Fruit fly (Drosophila melanogaster): Measurements from ENCODE around the gene Or10a.

The Or10a gene

dm6 chrX:11441829-11442634 lies 24.8 kb upstream of the Or10a start, which contains the start of gene Sk1 (continued):
- no peak for TF ChIP-seq MESR4 (GFP tag; optimal IDR thresholded peaks at IDR 0.05)
- 0 out of 3 replicates have a peak, but pooled peaks have one; percentile 18 for TF ChIP-seq CG11695 (GFP tag; IDR thresholded peaks at IDR 0.05)
- no peak for TF ChIP-seq CG7928 (GFP tag; optimal IDR thresholded peaks at IDR 0.05)
- 0 out of 3 replicates have a peak, but pooled peaks have one; percentile 28 for TF ChIP-seq CG2199 (GFP tag; IDR thresholded peaks at IDR 0.05)
- no peak for TF ChIP-seq sens-2 (GFP tag; IDR thresholded peaks at IDR 0.05)
- peak; percentile 84 for TF ChIP-seq mirr (GFP tag; optimal IDR thresholded peaks at IDR 0.05)
- no peak for TF ChIP-seq klu (GFP tag; IDR thresholded peaks at IDR 0.05)
- peak; percentile 29 for TF ChIP-seq Blimp-1 (GFP tag; optimal IDR thresholded peaks at IDR 0.05)
- peak in 1 of 2 experiments; percentile 4 for TF ChIP-seq Hr51 (GFP tag; optimal IDR thresholded peaks at IDR 0.05)
- TF ChIP-seq CG6813 (GFP tag; optimal IDR thresholded peaks at IDR 0.05): no peak
- no peak for TF ChIP-seq CG4820 (GFP tag; optimal IDR thresholded peaks at IDR 0.05)
- no peak for TF ChIP-seq nom (GFP tag; optimal IDR thresholded peaks at IDR 0.05)
- TF ChIP-seq CHES-1-like (GFP tag; optimal IDR thresholded peaks at IDR 0.05): no peak
- TF ChIP-seq CG30020 (tag; optimal IDR thresholded peaks at IDR 0.05): no peak
- peak; percentile 12 for TF ChIP-seq ind (GFP tag; optimal IDR thresholded peaks at IDR 0.05)
- TF ChIP-seq Ets65A (GFP tag): no peak
- no peak for TF ChIP-seq Meics (GFP tag; optimal IDR thresholded peaks at IDR 0.05)
- no peak for TF ChIP-seq CG7357 (GFP tag; IDR thresholded peaks at IDR 0.05)
- no peak for TF ChIP-seq Rfx (GFP tag; IDR thresholded peaks at IDR 0.05)
- no peak for TF ChIP-seq scrt (GFP tag; optimal IDR thresholded peaks at IDR 0.05)
- no peak for TF ChIP-seq CG18619 (GFP tag; optimal IDR thresholded peaks at IDR 0.05)
- TF ChIP-seq Scr (GFP tag; IDR thresholded peaks at IDR 0.05; ENCODE audit: partially characterized antibody): no peak
- no peak for TF ChIP-seq CG16815 (GFP tag; optimal IDR thresholded peaks at IDR 0.05)
- peak; percentile 20; the same call in 1 of the 3 replicates for TF ChIP-seq row (GFP tag; IDR thresholded peaks at IDR 0.05)
- no peak for TF ChIP-seq CG7987 (GFP tag; optimal IDR thresholded peaks at IDR 0.05)
- peak; percentile 7 for TF ChIP-seq CG18599 (GFP tag; optimal IDR thresholded peaks at IDR 0.05)
- no peak for TF ChIP-seq bab2 (GFP tag; optimal IDR thresholded peaks at IDR 0.05)
- no peak for TF ChIP-seq CG1603 (tag; optimal IDR thresholded peaks at IDR 0.05)
- no peak for TF ChIP-seq Poxn (GFP tag; IDR thresholded peaks at IDR 0.05)
- TF ChIP-seq CG11560 (tag; IDR thresholded peaks at IDR 0.05): no peak
- TF ChIP-seq CG17359 (tag; optimal IDR thresholded peaks at IDR 0.05): no peak
- peak; percentile 23 for TF ChIP-seq Sox102F (GFP tag; optimal IDR thresholded peaks at IDR 0.05)
- no peak for TF ChIP-seq CG18764 (GFP tag; optimal IDR thresholded peaks at IDR 0.05)
- TF ChIP-seq dysf (GFP tag; IDR thresholded peaks at IDR 0.05): no peak
- peak; percentile 75 for TF ChIP-seq Med (GFP tag)
- TF ChIP-seq CG17361 (GFP tag; IDR thresholded peaks at IDR 0.05): no peak
- no peak for TF ChIP-seq crc (GFP tag; optimal IDR thresholded peaks at IDR 0.05)

DNA sequence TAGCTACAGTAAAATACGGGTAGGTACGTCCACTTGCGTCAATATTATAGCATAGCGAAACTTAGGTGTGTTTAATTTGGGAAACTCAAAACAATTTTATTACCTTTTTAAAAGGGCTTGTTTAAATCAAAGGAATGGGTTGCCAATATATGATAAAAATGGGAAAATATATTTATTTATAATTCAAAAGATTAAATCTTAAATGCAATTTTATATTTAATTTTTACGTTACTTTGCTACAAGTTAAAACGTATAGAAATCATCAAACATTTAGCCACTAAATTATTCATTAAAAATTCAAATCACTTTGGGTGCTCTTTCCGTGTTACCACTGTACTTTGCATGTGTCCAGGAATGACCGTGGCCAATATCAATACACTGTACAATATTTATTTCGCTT lies 23.7 kb upstream of the Or10a start:
- TF ChIP-seq CrebB (tag; optimal IDR thresholded peaks at IDR 0.05): no peak
- no peak for TF ChIP-seq CG31365 (tag; optimal IDR thresholded peaks at IDR 0.05)
- TF ChIP-seq CG11695 (GFP tag; IDR thresholded peaks at IDR 0.05): no peak
- TF ChIP-seq Ssrp (tag; optimal IDR thresholded peaks at IDR 0.05): peak; percentile 5
- TF ChIP-seq Taf1 (GFP tag; IDR thresholded peaks at IDR 0.05): no peak
- TF ChIP-seq nmo (GFP tag; optimal IDR thresholded peaks at IDR 0.05): peak; percentile 20
- TF ChIP-seq CG34376 (GFP tag; optimal IDR thresholded peaks at IDR 0.05): no peak
- no peak for TF ChIP-seq CG18476 (GFP tag; optimal IDR thresholded peaks at IDR 0.05)
- peak; percentile 34 for TF ChIP-seq CG17359 (tag; optimal IDR thresholded peaks at IDR 0.05)
- no peak for TF ChIP-seq croc (GFP tag; conservative IDR thresholded peaks at IDR 0.05)
- no peak for TF ChIP-seq CG2116 (GFP tag; optimal IDR thresholded peaks at IDR 0.05)
- no peak for TF ChIP-seq luna (GFP tag; optimal IDR thresholded peaks at IDR 0.05)
- peak; percentile 1 for TF ChIP-seq Vsx1 (GFP tag; optimal IDR thresholded peaks at IDR 0.05)
- TF ChIP-seq sug (tag; optimal IDR thresholded peaks at IDR 0.05): peak; percentile 30
- TF ChIP-seq CG11504 (tag; optimal IDR thresholded peaks at IDR 0.05): peak; percentile 73
- TF ChIP-seq H15 (GFP tag; IDR thresholded peaks at IDR 0.05): no peak
